Worm (Caenorhabditis elegans): Measurements from ENCODE around the gene slmp-1.

- no peak for TF ChIP-seq ceh-9 (tag; optimal IDR thresholded peaks at IDR 0.05)
- TF ChIP-seq nhr-11 (tag; optimal IDR thresholded peaks at IDR 0.05) = no peak
- TF ChIP-seq mdl-1 (tag; optimal IDR thresholded peaks at IDR 0.05) = no peak
- no peak for TF ChIP-seq lin-15B (tag; optimal IDR thresholded peaks at IDR 0.05)
- TF ChIP-seq elt-3 (tag; optimal IDR thresholded peaks at IDR 0.05) = no peak
- no peak for TF ChIP-seq elt-1 (tag; optimal IDR thresholded peaks at IDR 0.05)
- TF ChIP-seq elt-2 (tag; optimal IDR thresholded peaks at IDR 0.05) = no peak
- TF ChIP-seq R02D3.7 (tag; optimal IDR thresholded peaks at IDR 0.05) = no peak
- TF ChIP-seq fos-1 (tag; optimal IDR thresholded peaks at IDR 0.05) = no peak
Observed at ce11 chrIV:3261761-3262160, 48.2 kb downstream of the slmp-1 start.

Data from whole organism, L3 larva.